Fruit fly (Drosophila melanogaster) whole organism, embryonic: Measurements from ENCODE around the gene Pdi.

ENCODE experiments used
- Bdp1 ChIP-seq: fragments of 200-800 bp; sonication (Bioruptor generic); optimal IDR thresholded peaks from 3 replicates; lab custom pipeline; 2016; ENCODE audit warnings: missing biosample characterization, missing genetic modification characterization
- CG11398 ChIP-seq: fragments of 200-800 bp; sonication (Bioruptor generic); optimal IDR thresholded peaks from 2 replicates; lab custom pipeline; 2016; ENCODE audit warnings: missing biosample characterization, missing genetic modification characterization
- CG11504 ChIP-seq: fragments of 200-800 bp; sonication (Bioruptor generic); optimal IDR thresholded peaks from 3 replicates; lab custom pipeline; 2019; ENCODE audit warnings: missing biosample characterization, mild to moderate bottlenecking, missing genetic modification characterization, moderate library complexity
- CG12391 ChIP-seq: fragments of 200-800 bp; sonication (Bioruptor generic); optimal IDR thresholded peaks from 3 replicates; lab custom pipeline; 2018; ENCODE audit warnings: missing biosample characterization, mild to moderate bottlenecking, missing genetic modification characterization, moderate library complexity
- CG15514 ChIP-seq: fragments of 200-800 bp; sonication (Bioruptor generic); optimal IDR thresholded peaks from 3 replicates; lab custom pipeline; 2017; ENCODE audit warnings: missing biosample characterization, missing genetic modification characterization, mild to moderate bottlenecking, moderate library complexity, missing genetic modification reagents
- CG15696 ChIP-seq: fragments of 200-800 bp; sonication (Bioruptor generic); optimal IDR thresholded peaks from 2 replicates; lab custom pipeline; 2019; ENCODE audit warnings: missing biosample characterization, mild to moderate bottlenecking, missing genetic modification characterization, moderate library complexity
- CG17385 ChIP-seq: fragments of 200-800 bp; sonication (Bioruptor generic); optimal IDR thresholded peaks from 3 replicates; lab custom pipeline; 2018; ENCODE audit warnings: missing biosample characterization, mild to moderate bottlenecking, missing genetic modification characterization
- CG1792 ChIP-seq: fragments of 200-800 bp; sonication (Bioruptor generic); optimal IDR thresholded peaks from 2 replicates; lab custom pipeline; 2016; ENCODE audit warnings: missing biosample characterization, missing genetic modification characterization
- CG18599 ChIP-seq: fragments of 200-800 bp; sonication (Bioruptor generic); optimal IDR thresholded peaks from 3 replicates; lab custom pipeline; 2017; ENCODE audit warnings: missing biosample characterization, missing genetic modification characterization, mild to moderate bottlenecking, moderate library complexity, missing genetic modification reagents
- CG18619 ChIP-seq: fragments of 200-800 bp; sonication (Bioruptor generic); optimal IDR thresholded peaks from 3 replicates; lab custom pipeline; 2017; ENCODE audit warnings: missing biosample characterization, mild to moderate bottlenecking, missing genetic modification characterization
- CG2120 ChIP-seq: fragments of 200-800 bp; sonication (Bioruptor generic); optimal IDR thresholded peaks from 3 replicates; lab custom pipeline; 2016; ENCODE audit warnings: missing biosample characterization, missing genetic modification characterization
- CG30403 ChIP-seq: fragments of 200-800 bp; sonication (Bioruptor generic); optimal IDR thresholded peaks from 3 replicates; lab custom pipeline; 2016; ENCODE audit warnings: missing biosample characterization, missing genetic modification characterization
- CG31441 ChIP-seq: fragments of 200-800 bp; sonication (Bioruptor generic); IDR thresholded peaks from 2 replicates; pipeline ENCODE4 v1.3.6; 2022; ENCODE audit warnings: missing biosample characterization, missing genetic modification characterization
- CG32772 ChIP-seq: fragments of 200-800 bp; sonication (Bioruptor generic); IDR thresholded peaks from 2 replicates; pipeline ENCODE4 v1.3.6; 2022; ENCODE audit warnings: missing biosample characterization, missing genetic modification characterization
- CG4854 ChIP-seq: fragments of 200-800 bp; sonication (Bioruptor generic); optimal IDR thresholded peaks from 2 replicates; lab custom pipeline; 2016; ENCODE audit warnings: missing biosample characterization, missing genetic modification characterization, inconsistent platforms
- CG7987 ChIP-seq: fragments of 200-800 bp; sonication (Bioruptor generic); optimal IDR thresholded peaks from 2 replicates; lab custom pipeline; 2018; ENCODE audit warnings: missing biosample characterization, mild to moderate bottlenecking, missing genetic modification characterization, moderate library complexity
- CG8388 ChIP-seq: fragments of 200-800 bp; sonication (Bioruptor generic); optimal IDR thresholded peaks from 2 replicates; lab custom pipeline; 2019; ENCODE audit warnings: missing biosample characterization, mild to moderate bottlenecking, missing genetic modification characterization, moderate library complexity
- CrebB ChIP-seq: fragments of 200-800 bp; sonication (Bioruptor generic); optimal IDR thresholded peaks from 3 replicates; lab custom pipeline; 2018; ENCODE audit warnings: missing biosample characterization, mild to moderate bottlenecking, missing genetic modification characterization
- HHEX ChIP-seq: fragments of 200-800 bp; sonication (Bioruptor generic); optimal IDR thresholded peaks from 3 replicates; lab custom pipeline; 2017; ENCODE audit warnings: missing biosample characterization, mild to moderate bottlenecking, missing genetic modification characterization, missing genetic modification reagents
- Hand ChIP-seq: fragments of 200-800 bp; sonication (Bioruptor generic); optimal IDR thresholded peaks from 2 replicates; lab custom pipeline; 2017; ENCODE audit warnings: mild to moderate bottlenecking, missing biosample characterization, missing genetic modification reagents, missing genetic modification characterization
- HmgD ChIP-seq: fragments of 200-800 bp; sonication (Bioruptor generic); optimal IDR thresholded peaks from 3 replicates; lab custom pipeline; 2016; ENCODE audit warnings: missing biosample characterization, missing genetic modification characterization
- Lhr ChIP-seq: fragments of 200-800 bp; sonication (Bioruptor generic); optimal IDR thresholded peaks from 3 replicates; lab custom pipeline; 2017; ENCODE audit warnings: mild to moderate bottlenecking, missing biosample characterization, missing genetic modification reagents, missing genetic modification characterization
- MESR4 ChIP-seq: fragments of 200-800 bp; sonication (Bioruptor generic); optimal IDR thresholded peaks from 2 replicates; lab custom pipeline; 2018; ENCODE audit warnings: missing biosample characterization, mild to moderate bottlenecking, missing genetic modification characterization, moderate library complexity
- Meics ChIP-seq: fragments of 200-800 bp; sonication (Bioruptor generic); optimal IDR thresholded peaks from 2 replicates; lab custom pipeline; 2017; ENCODE audit warnings: missing biosample characterization, mild to moderate bottlenecking, missing genetic modification characterization
- NK7.1 ChIP-seq: fragments of 200-800 bp; sonication (Bioruptor generic); optimal IDR thresholded peaks from 3 replicates; lab custom pipeline; 2016; ENCODE audit warnings: missing biosample characterization, missing genetic modification characterization
- Oli ChIP-seq: fragments of 200-800 bp; sonication (Bioruptor generic); optimal IDR thresholded peaks from 2 replicates; lab custom pipeline; 2018; ENCODE audit warnings: missing biosample characterization, mild to moderate bottlenecking, missing genetic modification characterization, moderate library complexity
- Pdp1 ChIP-seq, 2 experiments: fragments of 200-800 bp; sonication (Bioruptor generic); optimal IDR thresholded peaks; 3 replicates each; lab custom pipeline; 2016; ENCODE audit warnings: missing biosample characterization in 2 of 2, missing genetic modification characterization in 2 of 2, mild to moderate bottlenecking in 1 of 2, moderate library complexity in 1 of 2
- Poxn ChIP-seq: fragments of 200-800 bp; sonication (Bioruptor generic); IDR thresholded peaks from 2 replicates; pipeline ENCODE4 v1.3.6; 2022; ENCODE audit warnings: missing biosample characterization, missing genetic modification characterization
- Sin3A ChIP-seq: fragments of >200 bp; optimal IDR thresholded peaks from 2 replicates; lab custom pipeline; 2018
- Usf ChIP-seq: fragments of 200-800 bp; sonication (Bioruptor generic); optimal IDR thresholded peaks from 2 replicates; lab custom pipeline; 2017; ENCODE audit warnings: missing genotype, missing biosample characterization, missing genetic modification characterization
- Vsx1 ChIP-seq: fragments of 200-800 bp; sonication (Bioruptor generic); optimal IDR thresholded peaks from 2 replicates; lab custom pipeline; 2017; ENCODE audit warnings: missing biosample characterization, mild to moderate bottlenecking, missing genetic modification characterization, missing genetic modification reagents
- Xrp1 ChIP-seq: fragments of 200-800 bp; sonication (Bioruptor generic); IDR thresholded peaks from 2 replicates; pipeline ENCODE4 v1.3.6; 2022; ENCODE audit warnings: missing biosample characterization, missing genetic modification characterization
- ase ChIP-seq: fragments of 200-800 bp; sonication (Bioruptor generic); IDR thresholded peaks from 3 replicates; pipeline ENCODE4 v1.3.6; 2022; ENCODE audit warnings: missing biosample characterization, missing genetic modification characterization
- ash1 ChIP-seq: fragments of 200-800 bp; sonication (Bioruptor generic); optimal IDR thresholded peaks from 2 replicates; lab custom pipeline; 2018; ENCODE audit warnings: missing biosample characterization, mild to moderate bottlenecking, missing genetic modification characterization
- cas ChIP-seq: fragments of 200-800 bp; sonication (Bioruptor generic); IDR thresholded peaks from 2 replicates; pipeline ENCODE4 v1.3.6; 2022; ENCODE audit warnings: missing biosample characterization, missing genetic modification characterization
- corto ChIP-seq: fragments of 200-800 bp; sonication (Bioruptor generic); optimal IDR thresholded peaks from 2 replicates; lab custom pipeline; 2016; ENCODE audit warnings: missing biosample characterization, mild to moderate bottlenecking, missing genetic modification characterization, moderate library complexity
- crc ChIP-seq: fragments of 200-800 bp; sonication (Bioruptor generic); optimal IDR thresholded peaks from 2 replicates; lab custom pipeline; 2016; ENCODE audit warnings: missing biosample characterization, missing genetic modification characterization
- cwo ChIP-seq: fragments of 200-800 bp; sonication (Bioruptor generic); optimal IDR thresholded peaks from 3 replicates; lab custom pipeline; 2017; ENCODE audit warnings: missing biosample characterization, missing genetic modification characterization, mild to moderate bottlenecking, moderate library complexity, missing genetic modification reagents
- dimm ChIP-seq: fragments of 200-800 bp; sonication (Bioruptor generic); IDR thresholded peaks from 2 replicates; pipeline ENCODE4 v1.3.6; 2022; ENCODE audit warnings: missing biosample characterization, missing genetic modification characterization
- fu2 ChIP-seq: fragments of 200-800 bp; sonication (Bioruptor generic); optimal IDR thresholded peaks from 2 replicates; lab custom pipeline; 2016; ENCODE audit warnings: missing biosample characterization, missing genetic modification characterization
- gsb ChIP-seq: fragments of 200-800 bp; sonication (Bioruptor generic); IDR thresholded peaks from 2 replicates; pipeline ENCODE4 v1.3.6; 2022; ENCODE audit warnings: missing biosample characterization, missing genetic modification characterization
- h ChIP-seq: fragments of >200 bp; optimal IDR thresholded peaks from 2 replicates; lab custom pipeline; 2017
- hth ChIP-seq: fragments of >200 bp; optimal IDR thresholded peaks from 2 replicates; lab custom pipeline; 2017; ENCODE audit warnings: inconsistent platforms
- nau ChIP-seq: fragments of 200-800 bp; sonication (Bioruptor generic); optimal IDR thresholded peaks from 3 replicates; lab custom pipeline; 2017; ENCODE audit warnings: missing biosample characterization, mild to moderate bottlenecking, missing genetic modification characterization, missing genetic modification reagents
- p53 ChIP-seq: fragments of 200-800 bp; sonication (Bioruptor generic); optimal IDR thresholded peaks from 2 replicates; lab custom pipeline; 2016; ENCODE audit warnings: missing biosample characterization, missing genetic modification characterization
- ranshi ChIP-seq: fragments of 200-800 bp; sonication (Bioruptor generic); IDR thresholded peaks from 2 replicates; pipeline ENCODE4 v1.3.6; 2022; ENCODE audit warnings: missing biosample characterization, missing genetic modification characterization
- sens-2 ChIP-seq: fragments of 200-800 bp; sonication (Bioruptor generic); IDR thresholded peaks from 2 replicates; pipeline ENCODE4 v1.3.6; 2022; ENCODE audit warnings: missing biosample characterization, missing genetic modification characterization
- shn ChIP-seq: fragments of 200-800 bp; sonication (Bioruptor generic); optimal IDR thresholded peaks from 3 replicates; lab custom pipeline; 2016; ENCODE audit warnings: missing biosample characterization, missing genetic modification characterization
- tna ChIP-seq: fragments of 200-800 bp; sonication (Bioruptor generic); IDR thresholded peaks from 2 replicates; pipeline ENCODE4 v1.3.6; 2022; ENCODE audit warnings: missing biosample characterization, missing genetic modification characterization; ENCODE audit not compliant: partially characterized antibody
- zen ChIP-seq: fragments of 200-800 bp; sonication (Bioruptor generic); optimal IDR thresholded peaks from 3 replicates; lab custom pipeline; 2018; ENCODE audit warnings: missing biosample characterization, mild to moderate bottlenecking, missing genetic modification characterization, moderate library complexity
- zfh2 ChIP-seq: fragments of 200-800 bp; sonication (Bioruptor generic); optimal IDR thresholded peaks from 2 replicates; lab custom pipeline; 2016; ENCODE audit warnings: missing biosample characterization, missing genetic modification characterization

Pdi gene

dm6 chr3L:15094589-15095288 lies 47.9 kb downstream of the Pdi start, which contains the start of the genes sstn, Plp and GlyRS (continued):
- peak in 1 of 2 experiments; percentile 39 for TF ChIP-seq Pdp1 (GFP tag; optimal IDR thresholded peaks at IDR 0.05; lab: Kevin White, UChicago)
- TF ChIP-seq Hand (GFP tag; lab: Kevin White, UChicago) = no peak
- TF ChIP-seq ash1 (GFP tag; lab: Kevin White, UChicago) = no peak
- TF ChIP-seq CG4854 (GFP tag; lab: Kevin White, UChicago) = no peak
- TF ChIP-seq shn (GFP tag; lab: Kevin White, UChicago) = no peak
- no peak for TF ChIP-seq Vsx1
- no peak for TF ChIP-seq hth (lab: Kevin White, UChicago)
- no peak for TF ChIP-seq ase (GFP tag; lab: Robert Waterston, UW)
- TF ChIP-seq corto = peak; percentile 18
- no peak for TF ChIP-seq CG1792
- TF ChIP-seq CG7987 (GFP tag; lab: Kevin White, UChicago) = no peak
- no peak for TF ChIP-seq sens-2
- no peak for TF ChIP-seq p53 (GFP tag; lab: Kevin White, UChicago)
- peak; percentile 22 for TF ChIP-seq CG2120 (GFP tag; lab: Kevin White, UChicago)
- TF ChIP-seq Poxn (GFP tag; lab: Robert Waterston, UW) = no peak
- no peak for TF ChIP-seq CG11398 (GFP tag; lab: Kevin White, UChicago)
- no peak for TF ChIP-seq Sin3A (lab: Kevin White, UChicago)
- TF ChIP-seq CG18619 (GFP tag; lab: Kevin White, UChicago) = peak; percentile 57
- TF ChIP-seq zfh2 (GFP tag; lab: Kevin White, UChicago) = peak; percentile 14
- TF ChIP-seq Meics (GFP tag; lab: Kevin White, UChicago) = peak; percentile 46
- peak; percentile 5 for TF ChIP-seq zen (tag; lab: Kevin White, UChicago)
- TF ChIP-seq cas (GFP tag; lab: Robert Waterston, UW) = no peak
- TF ChIP-seq CG11504 = peak; percentile 75
- peak; percentile 47 for TF ChIP-seq CG30403
- no peak for TF ChIP-seq HmgD (GFP tag; lab: Kevin White, UChicago)
- TF ChIP-seq NK7.1 = no peak
- TF ChIP-seq CG15514 (GFP tag; lab: Kevin White, UChicago) = peak; percentile 40
- TF ChIP-seq CG15696 (tag; lab: Kevin White, UChicago) = peak; percentile 37
- TF ChIP-seq Bdp1 (GFP tag; lab: Kevin White, UChicago) = no peak
- TF ChIP-seq cwo = no peak
- no peak for TF ChIP-seq HHEX
- no peak for TF ChIP-seq gsb (GFP tag; lab: Robert Waterston, UW)
- TF ChIP-seq CG17385 = peak; percentile 27
- no peak for TF ChIP-seq Xrp1
- TF ChIP-seq nau (GFP tag; lab: Kevin White, UChicago) = no peak
- TF ChIP-seq CG12391 (tag; lab: Kevin White, UChicago) = peak; percentile 65
- TF ChIP-seq fu2 (GFP tag; lab: Kevin White, UChicago) = no peak
- peak; percentile 85 for TF ChIP-seq CG31441 (GFP tag; lab: Robert Waterston, UW)
- peak; percentile 35 for TF ChIP-seq Oli (tag; lab: Kevin White, UChicago)
- peak; percentile 72 for TF ChIP-seq MESR4
- TF ChIP-seq Lhr (GFP tag; lab: Kevin White, UChicago) = peak; percentile 1
- no peak for TF ChIP-seq CG32772
- no peak for TF ChIP-seq crc (GFP tag; lab: Kevin White, UChicago)
- peak; percentile 59 for TF ChIP-seq CG18599 (GFP tag; lab: Kevin White, UChicago)
- no peak for TF ChIP-seq Usf (GFP tag; lab: Kevin White, UChicago)
- no peak for TF ChIP-seq ranshi (GFP tag; lab: Robert Waterston, UW)
- no peak for TF ChIP-seq h (lab: Kevin White, UChicago)
- no peak for TF ChIP-seq dimm (GFP tag; lab: Robert Waterston, UW)
- TF ChIP-seq CrebB = no peak
- no peak for TF ChIP-seq tna
- TF ChIP-seq CG8388 (GFP tag; lab: Kevin White, UChicago) = no peak
